Fruit fly (Drosophila melanogaster) whole organism, wandering third instar larva: Measurements from ENCODE around the gene CG11345.

Experiments
- CG32264 ChIP-seq: fragments of 200-800 bp; sonication (Bioruptor generic); optimal IDR thresholded peaks from 2 replicates; lab custom pipeline; 2016; ENCODE audit warnings: missing biosample characterization, missing genetic modification characterization
- CG9705 ChIP-seq: fragments of 200-800 bp; sonication (Bioruptor generic); optimal IDR thresholded peaks from 2 replicates; lab custom pipeline; 2018; ENCODE audit warnings: missing biosample characterization, mild to moderate bottlenecking, missing genetic modification characterization
- CrebA ChIP-seq: fragments of 200-800 bp; sonication (Bioruptor generic); optimal IDR thresholded peaks from 2 replicates; lab custom pipeline; 2016; ENCODE audit warnings: missing biosample characterization, mild to moderate bottlenecking, missing genetic modification characterization, borderline replicate concordance
- Dfd ChIP-seq: fragments of >200 bp; optimal IDR thresholded peaks from 2 replicates; lab custom pipeline; 2017; ENCODE audit warnings: missing biosample characterization, missing genetic modification characterization
- Dif ChIP-seq: fragments of 200-275, 200-300 bp; sonication (Bioruptor generic); optimal IDR thresholded peaks from 2 replicates; lab custom pipeline; 2018; ENCODE audit warnings: missing biosample characterization, missing genetic modification characterization; ENCODE audit not compliant: partially characterized antibody
- GATAd ChIP-seq: sonication (Bioruptor generic); optimal IDR thresholded peaks from 2 replicates; lab custom pipeline; 2016; ENCODE audit warnings: missing biosample characterization, missing genetic modification characterization
- HLH106 ChIP-seq: fragments of 200-800 bp; optimal IDR thresholded peaks from 3 replicates; lab custom pipeline; 2019; ENCODE audit warnings: missing biosample characterization, mild to moderate bottlenecking, missing genetic modification characterization, moderate library complexity
- Hnf4 ChIP-seq: fragments of 200-800 bp; sonication (Bioruptor generic); optimal IDR thresholded peaks from 2 replicates; lab custom pipeline; 2016; ENCODE audit warnings: missing biosample characterization, mild to moderate bottlenecking, missing genetic modification characterization
- Hr83 ChIP-seq: fragments of 200-300 bp; sonication (Bioruptor generic); optimal IDR thresholded peaks from 2 replicates; lab custom pipeline; 2016; ENCODE audit warnings: missing biosample characterization, mild to moderate bottlenecking, missing genetic modification characterization, moderate library complexity; ENCODE audit not compliant: poor library complexity, severe bottlenecking
- Mio ChIP-seq: sonication (Bioruptor generic); optimal IDR thresholded peaks from 2 replicates; lab custom pipeline; 2016; ENCODE audit warnings: missing biosample characterization, missing genetic modification characterization
- Myc ChIP-seq: fragments of >200 bp; optimal IDR thresholded peaks from 2 replicates; lab custom pipeline; 2017
- N ChIP-seq: fragments of >200 bp; optimal IDR thresholded peaks from 2 replicates; lab custom pipeline; 2018; ENCODE audit warnings: missing biosample characterization, missing external identifiers, missing genetic modification characterization
- Rel ChIP-seq, 2 experiments: fragments of 200-800 bp; sonication (Bioruptor generic) in 1 of 2; optimal IDR thresholded peaks; 2 replicates in 1 of 2; 3 replicates in 1 of 2; lab custom pipeline; 2016 to 2019; ENCODE audit warnings: mild to moderate bottlenecking in 2 of 2, missing biosample characterization in 2 of 2, missing genetic modification characterization in 2 of 2, moderate library complexity in 1 of 2
- Sp1 ChIP-seq: fragments of 200-800 bp; sonication (Bioruptor generic); optimal IDR thresholded peaks from 3 replicates; lab custom pipeline; 2019; ENCODE audit warnings: missing biosample characterization, mild to moderate bottlenecking, missing genetic modification characterization, moderate library complexity
- Vsx2 ChIP-seq: fragments of 200-300, 225-300 bp; sonication (Bioruptor generic); optimal IDR thresholded peaks from 2 replicates; lab custom pipeline; 2018; ENCODE audit warnings: missing biosample characterization, missing genetic modification characterization; ENCODE audit not compliant: partially characterized antibody
- br ChIP-seq: fragments of 200-800 bp; sonication (Bioruptor generic); optimal IDR thresholded peaks from 2 replicates; lab custom pipeline; 2016; ENCODE audit warnings: missing biosample characterization, missing genetic modification characterization
- dl ChIP-seq, 2 experiments: fragments of 175-275, 200-275 bp in 1 of 2; fragments of 200-275 bp in 1 of 2; sonication (Bioruptor generic); optimal IDR thresholded peaks; lab custom pipeline; 2018; ENCODE audit warnings: mild to moderate bottlenecking in 2 of 2, missing biosample characterization in 2 of 2, missing genetic modification characterization in 2 of 2, moderate library complexity in 2 of 2; ENCODE audit not compliant: partially characterized antibody in 2 of 2, insufficient read depth in 1 of 2
- dmrt93B ChIP-seq: fragments of 200-800 bp; sonication (Bioruptor generic); optimal IDR thresholded peaks from 2 replicates; lab custom pipeline; 2018; ENCODE audit warnings: missing biosample characterization, mild to moderate bottlenecking, missing genetic modification characterization
- ey ChIP-seq: fragments of 200-800 bp; sonication (Bioruptor generic); optimal IDR thresholded peaks from 2 replicates; lab custom pipeline; 2016; ENCODE audit warnings: missing biosample characterization, missing genetic modification characterization
- foxo ChIP-seq, 2 experiments: fragments of 200-800 bp; sonication (Bioruptor generic); optimal IDR thresholded peaks; 2 replicates in 1 of 2; 3 replicates in 1 of 2; lab custom pipeline; 2016 to 2017; ENCODE audit warnings: missing biosample characterization in 2 of 2, missing genetic modification characterization in 2 of 2
- fru ChIP-seq: fragments of 200-800 bp; sonication (Bioruptor generic); optimal IDR thresholded peaks from 3 replicates; lab custom pipeline; 2016; ENCODE audit warnings: missing biosample characterization, mild to moderate bottlenecking, missing genetic modification characterization
- h ChIP-seq: fragments of 200-800 bp; sonication (Bioruptor generic); optimal IDR thresholded peaks from 3 replicates; lab custom pipeline; 2016; ENCODE audit warnings: missing biosample characterization, mild to moderate bottlenecking, missing genetic modification characterization
- lola ChIP-seq: fragments of >200 bp; optimal IDR thresholded peaks from 2 replicates; lab custom pipeline; 2017; ENCODE audit warnings: missing biosample characterization, missing genetic modification characterization
- pan ChIP-seq: fragments of >200 bp; optimal IDR thresholded peaks from 2 replicates; lab custom pipeline; 2017
- psq ChIP-seq: fragments of 200-800 bp; sonication (Bioruptor generic); optimal IDR thresholded peaks from 3 replicates; lab custom pipeline; 2017; ENCODE audit warnings: missing biosample characterization, mild to moderate bottlenecking, missing genetic modification characterization, moderate library complexity
- rgr ChIP-seq: fragments of 200-800 bp; sonication (Bioruptor generic); optimal IDR thresholded peaks from 3 replicates; lab custom pipeline; 2016; ENCODE audit warnings: missing biosample characterization, mild to moderate bottlenecking, missing genetic modification characterization
- sage ChIP-seq: fragments of 200-800 bp; sonication (Bioruptor generic); optimal IDR thresholded peaks from 2 replicates; lab custom pipeline; 2016; ENCODE audit warnings: missing biosample characterization, mild to moderate bottlenecking, missing genetic modification characterization
- tai ChIP-seq: sonication (Bioruptor generic); optimal IDR thresholded peaks from 2 replicates; lab custom pipeline; 2016; ENCODE audit warnings: missing biosample characterization, missing genetic modification characterization
- usp ChIP-seq: fragments of >200 bp; optimal IDR thresholded peaks from 2 replicates; lab custom pipeline; 2017; ENCODE audit warnings: missing biosample characterization, missing genetic modification characterization
- woc ChIP-seq: sonication (Bioruptor generic); optimal IDR thresholded peaks from 2 replicates; lab custom pipeline; 2016; ENCODE audit warnings: missing biosample characterization, mild to moderate bottlenecking, missing genetic modification characterization

CG11345 gene

dm6 chr3L:4436421-4436820 is 21.5 kb downstream of the CG11345 start, which contains the start of gene CG15021:
Gene CG15021 (plus strand): TSS chr3L:4436721.
- TF ChIP-seq dmrt93B (GFP tag; lab: Kevin White, UChicago) (no peak), Mio (GFP tag; lab: Kevin White, UChicago) (no peak), psq (GFP tag; lab: Kevin White, UChicago) (no peak), lola (no peak), foxo (GFP tag; optimal IDR thresholded peaks at IDR 0.05; lab: Kevin White, UChicago) (no peak), ey (no peak), CG9705 (no peak), usp (GFP tag; lab: Kevin White, UChicago) (no peak), Myc (no peak), tai (GFP tag; lab: Kevin White, UChicago) (no peak), pan (no peak), sage (GFP tag; lab: Kevin White, UChicago) (no peak), br (no peak), GATAd (no peak), Hnf4 (no peak), dl (GFP tag; optimal IDR thresholded peaks at IDR 0.05; lab: Kevin White, UChicago; ENCODE audit: insufficient read depth in 1 of 2, partially characterized antibody in 2 of 2) (no peak), fru (GFP tag; lab: Kevin White, UChicago) (no peak), Dfd (no peak), Vsx2 (no peak)

dm6 chr3L:4431111-4431730 is 26.7 kb downstream of the CG11345 start:
- no peak for TF ChIP-seq N (GFP tag; lab: Kevin White, UChicago)
- TF ChIP-seq Rel (GFP tag; optimal IDR thresholded peaks at IDR 0.05; lab: Kevin White, UChicago): no peak
- TF ChIP-seq Rel (tag; optimal IDR thresholded peaks at IDR 0.05; lab: Kevin White, UChicago): no peak
- no peak for TF ChIP-seq Dfd
- no peak for TF ChIP-seq CrebA (GFP tag; lab: Kevin White, UChicago)

dm6 chr3L:4430331-4430730 is 27.6 kb downstream of the CG11345 start:
- TF ChIP-seq ey (no peak), Dif (GFP tag; lab: Kevin White, UChicago) (no peak), Dfd (no peak), Hr83 (GFP tag; lab: Kevin White, UChicago) (no peak), Sp1 (GFP tag; lab: Kevin White, UChicago) (no peak), woc (GFP tag; lab: Kevin White, UChicago) (no peak), fru (GFP tag; lab: Kevin White, UChicago) (no peak), sage (GFP tag; lab: Kevin White, UChicago) (no peak), dl (GFP tag; optimal IDR thresholded peaks at IDR 0.05; lab: Kevin White, UChicago; ENCODE audit: insufficient read depth in 1 of 2, partially characterized antibody in 2 of 2) (no peak), pan (no peak), CG32264 (no peak), rgr (GFP tag; lab: Kevin White, UChicago) (no peak), Mio (GFP tag; lab: Kevin White, UChicago) (no peak), Rel (GFP tag; optimal IDR thresholded peaks at IDR 0.05; lab: Kevin White, UChicago) (no peak), Rel (tag; optimal IDR thresholded peaks at IDR 0.05; lab: Kevin White, UChicago) (no peak), tai (GFP tag; lab: Kevin White, UChicago) (no peak)

- TF ChIP-seq sage (GFP tag; lab: Kevin White, UChicago): no peak
- TF ChIP-seq Dfd: no peak
- no peak for TF ChIP-seq Vsx2
- no peak for TF ChIP-seq dmrt93B (GFP tag; lab: Kevin White, UChicago)
- no peak for TF ChIP-seq h (GFP tag; lab: Kevin White, UChicago)
Measured at dm6 chr3L:4428918-4429546, 28.9 kb downstream of the CG11345 start, which contains the start of gene nAChRbeta1. Gene nAChRbeta1 (plus strand): TSS chr3L:4429349.

DNA sequence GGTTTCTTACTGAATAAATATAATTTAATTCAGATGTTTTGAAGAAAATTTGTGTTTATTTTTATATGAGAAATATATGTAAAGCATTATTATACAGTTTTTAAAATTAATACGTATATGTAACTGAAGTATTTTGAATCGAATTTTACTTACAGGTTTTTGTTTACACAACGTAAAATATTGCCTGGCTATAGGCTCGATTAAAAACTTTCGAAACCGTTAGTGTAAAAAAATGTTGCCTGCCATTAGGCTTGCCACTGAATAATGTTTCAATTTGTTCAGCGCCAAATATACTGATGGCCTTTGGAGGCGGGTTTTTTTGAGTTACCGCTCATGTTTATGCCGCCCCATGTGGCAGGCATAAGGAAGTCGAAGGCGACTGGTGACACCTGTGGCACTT is 31.4 kb downstream of the CG11345 start:
- TF ChIP-seq N (GFP tag; lab: Kevin White, UChicago) (peak; percentile 32), Myc (peak; percentile 74), HLH106 (no peak)
